Worm (Caenorhabditis elegans): ENCODE measurements around the gene col-77.

DNA sequence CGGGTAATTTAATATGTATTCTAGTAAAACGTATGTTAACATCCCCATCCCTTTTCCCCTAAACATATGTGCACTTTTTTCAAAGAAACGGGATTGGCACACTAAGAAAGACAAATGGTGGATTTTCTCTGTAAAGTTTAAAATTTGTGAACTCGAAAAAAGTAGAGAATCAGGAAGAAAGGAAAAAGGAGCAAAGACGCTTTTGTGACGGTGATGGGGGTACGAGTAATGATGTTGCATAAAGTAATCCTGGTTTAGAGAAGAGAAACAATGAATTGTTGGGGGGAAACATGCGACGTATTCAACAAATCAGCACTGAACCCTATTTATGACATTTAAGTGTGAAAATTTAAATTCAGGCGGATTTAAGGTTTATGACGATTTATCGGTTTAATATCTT, 47.7 kb downstream of the col-77 start:
- TF ChIP-seq F23B12.7 (tag; optimal IDR thresholded peaks at IDR 0.05; ENCODE audit: insufficient read depth) = no peak
- no peak for TF ChIP-seq let-526 (GFP tag; IDR thresholded peaks at IDR 0.05)
- TF ChIP-seq ceh-27 (GFP tag; optimal IDR thresholded peaks at IDR 0.05) = no peak
- no peak for TF ChIP-seq madf-3 (GFP tag; IDR thresholded peaks at IDR 0.05)
- TF ChIP-seq nhr-90 (tag; optimal IDR thresholded peaks at IDR 0.05) = no peak
- no peak for TF ChIP-seq ama-1 (optimal IDR thresholded peaks at IDR 0.05)
- no peak for TF ChIP-seq ama-1 (GFP tag; optimal IDR thresholded peaks at IDR 0.05)
- no peak for TF ChIP-seq hmg-1.2 (GFP tag; IDR thresholded peaks at IDR 0.05)
- TF ChIP-seq hlh-12 (tag; optimal IDR thresholded peaks at IDR 0.05) = no peak

All from whole organism, young adult.